Worm (Caenorhabditis elegans): ENCODE data around the gene H37A05.2.
A peak's percentile ranks its signal among the peaks of the same experiment; 100 is the strongest.

Gene H37A05.2

DNA sequence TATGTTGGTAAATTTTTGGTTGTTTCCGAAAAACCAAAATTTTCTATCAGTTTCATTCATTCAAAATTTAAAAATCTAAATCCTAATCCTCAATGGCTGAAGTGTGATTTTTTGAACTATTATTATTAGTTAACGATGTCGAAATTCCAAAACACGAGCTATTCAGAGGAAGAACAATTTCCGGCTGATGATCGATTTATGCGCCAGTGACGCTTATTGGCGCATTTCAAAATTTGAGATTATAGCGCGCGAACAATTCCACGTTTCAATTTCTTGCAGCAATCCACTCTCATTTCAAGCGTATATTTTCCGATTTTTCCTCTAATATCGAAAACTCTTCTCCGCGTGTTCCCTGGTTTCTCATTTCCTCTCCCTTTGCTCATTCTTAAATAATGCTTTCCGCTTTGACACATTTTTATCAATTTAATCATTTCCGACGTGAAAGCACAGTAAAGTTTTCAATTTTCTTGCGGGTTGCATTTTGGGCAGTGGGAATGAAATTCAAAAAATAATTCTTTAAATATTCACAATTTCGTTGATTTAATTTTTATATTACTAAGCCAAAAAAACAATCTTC is 30.4 kb upstream of the H37A05.2 start (continued):
- no peak for TF ChIP-seq pag-3 (tag; optimal IDR thresholded peaks at IDR 0.05; ENCODE audit: borderline replicate concordance, insufficient read depth)
- TF ChIP-seq pax-3 (tag; optimal IDR thresholded peaks at IDR 0.05), result peak; percentile 19
- TF ChIP-seq grh-1 (GFP tag; IDR thresholded peaks at IDR 0.05), result no peak
- peak; percentile 3 for TF ChIP-seq lin-15B (tag; optimal IDR thresholded peaks at IDR 0.05)
- no peak for TF ChIP-seq snpc-4 (tag; optimal IDR thresholded peaks at IDR 0.05)
- TF ChIP-seq pqm-1 (tag; optimal IDR thresholded peaks at IDR 0.05), result no peak
- TF ChIP-seq sptf-1 (tag; optimal IDR thresholded peaks at IDR 0.05), result no peak
- no peak for TF ChIP-seq elt-2 (tag; optimal IDR thresholded peaks at IDR 0.05)
- TF ChIP-seq dsc-1 (tag; optimal IDR thresholded peaks at IDR 0.05), result no peak
- TF ChIP-seq isw-1 (GFP tag; IDR thresholded peaks at IDR 0.05), result no peak
- no peak for TF ChIP-seq F16B12.6 (tag; optimal IDR thresholded peaks at IDR 0.05)
- TF ChIP-seq mab-9 (GFP tag; IDR thresholded peaks at IDR 0.05), result no peak
- no peak for TF ChIP-seq nhr-11 (tag; optimal IDR thresholded peaks at IDR 0.05)
- no peak for TF ChIP-seq elt-3 (tag; optimal IDR thresholded peaks at IDR 0.05)
- TF ChIP-seq hlh-17 (GFP tag; optimal IDR thresholded peaks at IDR 0.05; ENCODE audit: borderline replicate concordance), result no peak
- TF ChIP-seq lin-14 (GFP tag; optimal IDR thresholded peaks at IDR 0.05), result peak; percentile 18
- no peak for TF ChIP-seq lin-39 (tag; optimal IDR thresholded peaks at IDR 0.05)
- no peak for TF ChIP-seq sup-37 (GFP tag; optimal IDR thresholded peaks at IDR 0.05)
- no peak for TF ChIP-seq ceh-90 (tag; optimal IDR thresholded peaks at IDR 0.05)
- peak in 1 of 2 experiments; percentile 33 for TF ChIP-seq mdl-1 (tag; optimal IDR thresholded peaks at IDR 0.05)
- peak; percentile 48 to 77 (median 69) for TF ChIP-seq dpl-1 (GFP tag; optimal IDR thresholded peaks at IDR 0.05)
- no peak for TF ChIP-seq unc-30 (tag; optimal IDR thresholded peaks at IDR 0.05)
- TF ChIP-seq skn-1 (tag; optimal IDR thresholded peaks at IDR 0.05), result no peak
- no peak for TF ChIP-seq hpl-2 (GFP tag; optimal IDR thresholded peaks at IDR 0.05)
- TF ChIP-seq sox-4 (tag; optimal IDR thresholded peaks at IDR 0.05), result no peak
- TF ChIP-seq nhr-84 (tag; optimal IDR thresholded peaks at IDR 0.05), result no peak
- peak; percentile 43 for TF ChIP-seq nhr-47 (tag; optimal IDR thresholded peaks at IDR 0.05)
- TF ChIP-seq nhr-12 (tag; optimal IDR thresholded peaks at IDR 0.05), result no peak
- TF ChIP-seq lir-3 (tag; optimal IDR thresholded peaks at IDR 0.05; ENCODE audit: poor library complexity), result no peak
- TF ChIP-seq ztf-11 (tag; optimal IDR thresholded peaks at IDR 0.05), result no peak

DNA sequence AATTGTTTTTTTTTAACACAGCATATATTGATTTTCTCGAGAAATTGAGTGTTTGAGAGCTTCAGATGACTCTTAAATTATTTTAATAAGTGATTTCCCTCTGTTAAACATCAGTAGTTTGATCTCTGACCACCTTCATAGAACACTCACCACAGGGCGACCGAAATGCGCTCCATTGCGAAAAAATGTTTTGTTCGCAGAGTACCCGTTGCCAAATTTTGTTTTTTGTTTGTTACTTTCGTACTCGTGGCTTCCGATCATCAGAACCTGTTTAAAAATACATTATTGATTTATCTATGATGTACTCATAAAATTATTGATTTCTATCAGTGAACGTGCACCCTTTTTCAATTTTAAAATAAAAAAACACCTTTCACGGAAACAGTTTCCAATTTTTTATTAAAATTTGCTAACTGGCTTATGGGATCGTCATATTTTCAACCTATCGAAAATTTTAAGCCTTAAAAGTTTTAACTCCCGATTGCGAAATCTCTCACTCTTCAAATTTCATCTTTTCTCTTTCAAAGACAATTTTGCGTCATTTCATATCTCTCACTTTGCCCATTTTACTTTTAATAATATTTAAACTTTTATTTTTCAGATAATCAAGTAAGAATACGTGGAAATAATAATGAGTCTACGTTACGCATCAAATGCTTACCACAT is 26.7 kb upstream of the H37A05.2 start, which contains the start of gene letm-1:
TSS of gene letm-1 (plus strand) at position 598 of the 666 bp plus-strand sequence.
- TF ChIP-seq ztf-11 (tag; optimal IDR thresholded peaks at IDR 0.05), result no peak
- peak in 1 of 2 experiments; percentile 48 for TF ChIP-seq mdl-1 (tag; optimal IDR thresholded peaks at IDR 0.05)
- TF ChIP-seq unc-130 (tag; optimal IDR thresholded peaks at IDR 0.05), result no peak
- peak in 2 of 3 experiments; percentile 9 to 38 for TF ChIP-seq dpl-1 (GFP tag; optimal IDR thresholded peaks at IDR 0.05)
- no peak for TF ChIP-seq hpl-2 (GFP tag; optimal IDR thresholded peaks at IDR 0.05)
- peak in 1 of 6 experiments; percentile 12 for TF ChIP-seq elt-3 (tag; optimal IDR thresholded peaks at IDR 0.05)
- peak; percentile 2 for TF ChIP-seq elt-2 (tag; optimal IDR thresholded peaks at IDR 0.05)
- TF ChIP-seq nhr-71 (tag; optimal IDR thresholded peaks at IDR 0.05), result peak; percentile 67
- TF ChIP-seq lin-14 (GFP tag; optimal IDR thresholded peaks at IDR 0.05), result peak; percentile 50
- peak; percentile 52 for TF ChIP-seq nhr-20 (tag; optimal IDR thresholded peaks at IDR 0.05)
- peak; percentile 17 to 54 for TF ChIP-seq lin-35 (GFP tag; optimal IDR thresholded peaks at IDR 0.05)
- peak; percentile 48 for TF ChIP-seq C16A3.4 (tag; optimal IDR thresholded peaks at IDR 0.05)
- TF ChIP-seq swsn-7 (tag; optimal IDR thresholded peaks at IDR 0.05), result no peak
- peak; percentile 46 for TF ChIP-seq nhr-19 (GFP tag; conservative IDR thresholded peaks at IDR 0.05)
- peak; percentile 39 for TF ChIP-seq snu-23 (GFP tag; optimal IDR thresholded peaks at IDR 0.05)
- no peak for TF ChIP-seq efl-3 (GFP tag; optimal IDR thresholded peaks at IDR 0.05)
- TF ChIP-seq nhr-85 (tag), result peak; percentile 76
- TF ChIP-seq zip-4 (GFP tag; optimal IDR thresholded peaks at IDR 0.05), result peak; percentile 40
- peak; percentile 17 for TF ChIP-seq blmp-1 (tag; optimal IDR thresholded peaks at IDR 0.05)
- TF ChIP-seq lsy-2 (tag; optimal IDR thresholded peaks at IDR 0.05), result peak in 1 of 2 experiments; percentile 12
